Worm (Caenorhabditis elegans): Measurements from ENCODE around the gene hrpa-1.

DNA sequence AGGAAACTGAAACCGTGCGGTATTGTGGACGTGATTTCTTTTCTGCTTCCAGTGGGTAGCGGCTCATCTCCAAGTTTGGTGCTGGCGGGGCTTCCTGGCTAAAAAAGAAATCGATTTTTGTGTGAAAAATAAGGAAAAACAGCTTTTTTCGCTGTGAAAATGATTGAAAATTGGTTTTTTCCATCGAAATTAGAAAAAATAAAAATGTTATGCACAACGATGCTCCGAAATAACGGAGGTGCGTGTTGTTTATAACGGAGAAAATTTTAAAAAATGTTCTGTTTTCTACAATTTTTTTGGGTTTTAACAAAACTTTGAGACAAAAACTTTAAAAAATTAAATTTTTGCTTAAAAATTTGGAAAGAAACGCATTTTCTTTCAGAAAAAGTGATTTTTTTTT lies 44.5 kb upstream of the hrpa-1 start:
- TF ChIP-seq nhr-237 (tag; optimal IDR thresholded peaks at IDR 0.05) (no peak), lin-13 (GFP tag; optimal IDR thresholded peaks at IDR 0.05) (no peak), mab-5 (tag; optimal IDR thresholded peaks at IDR 0.05) (no peak), unc-39 (tag; optimal IDR thresholded peaks at IDR 0.05) (no peak), fos-1 (tag; optimal IDR thresholded peaks at IDR 0.05) (no peak), ztf-1 (GFP tag; conservative IDR thresholded peaks at IDR 0.05) (no peak), skn-1 (tag; optimal IDR thresholded peaks at IDR 0.05) (no peak), zag-1 (tag; optimal IDR thresholded peaks at IDR 0.05) (no peak)
